Fruit fly (Drosophila melanogaster): ENCODE measurements around the gene TotZ.

DNA sequence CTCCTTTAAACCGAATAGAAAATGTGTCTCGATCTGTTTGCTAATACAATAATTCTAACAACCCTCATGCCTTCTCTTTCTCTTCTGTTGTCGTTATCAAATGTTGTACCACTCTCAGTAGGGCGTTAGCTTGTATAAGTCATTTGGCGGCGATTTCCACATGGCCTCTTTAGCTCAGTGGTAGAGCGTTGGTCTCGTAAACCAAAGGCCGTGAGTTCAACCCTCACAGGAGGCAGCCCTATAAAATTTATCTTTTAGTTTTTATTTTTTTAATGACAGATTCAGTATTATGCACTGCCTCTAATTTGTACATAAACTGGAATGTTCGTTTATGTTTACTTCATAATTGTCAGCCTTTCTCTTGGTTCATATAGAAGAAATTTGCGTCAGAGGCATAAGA lies 14.0 kb downstream of the TotZ start:
- no peak for TF ChIP-seq kay (GFP tag; ENCODE audit: borderline replicate concordance)
- no peak for TF ChIP-seq CG1620 (GFP tag; optimal IDR thresholded peaks at IDR 0.05)
- TF ChIP-seq Hr96 (GFP tag; optimal IDR thresholded peaks at IDR 0.05), result no peak
- no peak for TF ChIP-seq cic (GFP tag; optimal IDR thresholded peaks at IDR 0.05)
- TF ChIP-seq CG7045 (GFP tag; optimal IDR thresholded peaks at IDR 0.05), result no peak
- TF ChIP-seq toe (GFP tag; optimal IDR thresholded peaks at IDR 0.05), result no peak
